Worm (Caenorhabditis elegans) whole organism, mixed stage, embryonic: Measurements from ENCODE around the gene C51E3.6.

Experiments used
- blmp-1 ChIP-seq: fragments of 150-350 bp; optimal IDR thresholded peaks from 2 replicates; lab custom pipeline; 2014; ENCODE audit warnings: missing biosample characterization, missing genetic modification characterization
- cnd-1 ChIP-seq: fragments of 200-800 bp; sonication (Bioruptor generic); optimal IDR thresholded peaks from 2 replicates; lab custom pipeline; 2018; ENCODE audit warnings: mild to moderate bottlenecking, missing genetic modification characterization, missing compliant biosample characterization
- elt-3 ChIP-seq: fragments of 150-350 bp; optimal IDR thresholded peaks from 2 replicates; lab custom pipeline; 2014; ENCODE audit warnings: missing biosample characterization, missing genetic modification characterization
- hlh-1 ChIP-seq: fragments of 150-350 bp; optimal IDR thresholded peaks from 2 replicates; lab custom pipeline; 2014; ENCODE audit warnings: missing biosample characterization, missing genetic modification reagents, missing genetic modification characterization
- mep-1 ChIP-seq: fragments of 150-350 bp; optimal IDR thresholded peaks from 2 replicates; lab custom pipeline; 2017; ENCODE audit warnings: missing biosample characterization, missing genetic modification reagents, missing genetic modification characterization, inconsistent platforms
- nhr-28 ChIP-seq: fragments of 150-350 bp; optimal IDR thresholded peaks from 2 replicates; lab custom pipeline; 2014; ENCODE audit warnings: missing biosample characterization, missing genetic modification characterization
- nhr-76 ChIP-seq: sonication (generic microtip); optimal IDR thresholded peaks from 2 replicates; lab custom pipeline; 2017; ENCODE audit warnings: missing biosample characterization, missing genetic modification characterization
- snpc-4 ChIP-seq: fragments of 150-350 bp; optimal IDR thresholded peaks from 2 replicates; lab custom pipeline; 2014; ENCODE audit warnings: missing biosample characterization, missing genetic modification characterization
- unc-39 ChIP-seq: fragments of 150-350 bp; optimal IDR thresholded peaks from 2 replicates; lab custom pipeline; 2014; ENCODE audit warnings: missing biosample characterization, missing genetic modification characterization
- unc-62 ChIP-seq: fragments of 150-350 bp; optimal IDR thresholded peaks from 2 replicates; lab custom pipeline; 2014; ENCODE audit warnings: missing biosample characterization, missing genetic modification reagents, missing genetic modification characterization

- no peak for TF ChIP-seq blmp-1
- no peak for TF ChIP-seq snpc-4 (tag; lab: Kevin White, UChicago)
- no peak for TF ChIP-seq unc-62 (GFP tag; lab: Kevin White, UChicago)
- TF ChIP-seq cnd-1 = no peak
- TF ChIP-seq hlh-1 = no peak
- no peak for TF ChIP-seq unc-39 (tag; lab: Kevin White, UChicago)
- no peak for TF ChIP-seq nhr-76
- no peak for TF ChIP-seq nhr-28 (tag; lab: Kevin White, UChicago)
- no peak for TF ChIP-seq mep-1 (tag; lab: Kevin White, UChicago)
- no peak for TF ChIP-seq elt-3
Measured at ce11 chrV:10130195-10130594, 36.1 kb downstream of the C51E3.6 start, which contains the start of gene aos-1.
